Fruit fly (Drosophila melanogaster): Measurements from ENCODE around the gene Doc3.

Gene Doc3

dm6 chr3L:9013745-9014144 is 8.7 kb downstream of the Doc3 start:
- TF ChIP-seq CG31627 (GFP tag; optimal IDR thresholded peaks at IDR 0.05) (no peak), Sox102F (GFP tag; optimal IDR thresholded peaks at IDR 0.05) (no peak), esn (GFP tag; optimal IDR thresholded peaks at IDR 0.05) (no peak), CG16779 (tag; optimal IDR thresholded peaks at IDR 0.05) (no peak), Eip78C (GFP tag) (no peak), Ets96B (tag; optimal IDR thresholded peaks at IDR 0.05) (no peak), Ets21C (GFP tag; optimal IDR thresholded peaks at IDR 0.05) (no peak), CG6163 (GFP tag; IDR thresholded peaks at IDR 0.05) (no peak), Lpt (GFP tag; optimal IDR thresholded peaks at IDR 0.05) (no peak), fkh (GFP tag; optimal IDR thresholded peaks at IDR 0.05) (no peak), CG15336 (GFP tag; IDR thresholded peaks at IDR 0.05) (no peak), Smox (GFP tag; optimal IDR thresholded peaks at IDR 0.05) (no peak), eg (GFP tag; IDR thresholded peaks at IDR 0.05) (no peak), CG8319 (GFP tag; optimal IDR thresholded peaks at IDR 0.05) (no peak), CG3032 (tag; optimal IDR thresholded peaks at IDR 0.05) (no peak), Eip93F (GFP tag; optimal IDR thresholded peaks at IDR 0.05) (no peak), CG34406 (GFP tag; optimal IDR thresholded peaks at IDR 0.05) (no peak), Sox14 (GFP tag; optimal IDR thresholded peaks at IDR 0.05) (no peak), CG6808 (GFP tag; optimal IDR thresholded peaks at IDR 0.05) (no peak)

dm6 chr3L:9017414-9017813 is 12.4 kb downstream of the Doc3 start:
- no peak for TF ChIP-seq CG10631 (GFP tag; optimal IDR thresholded peaks at IDR 0.05)
- no peak for TF ChIP-seq Sox15 (GFP tag; optimal IDR thresholded peaks at IDR 0.05)
- TF ChIP-seq fd85E (GFP tag; optimal IDR thresholded peaks at IDR 0.05) = no peak
- TF ChIP-seq CG9139 (GFP tag; optimal IDR thresholded peaks at IDR 0.05) = no peak
- no peak for TF ChIP-seq Blimp-1 (GFP tag; optimal IDR thresholded peaks at IDR 0.05)
- TF ChIP-seq net (GFP tag; optimal IDR thresholded peaks at IDR 0.05) = no peak
- TF ChIP-seq Gug (GFP tag; IDR thresholded peaks at IDR 0.05) = no peak
- TF ChIP-seq lz (GFP tag; optimal IDR thresholded peaks at IDR 0.05) = no peak
- no peak for TF ChIP-seq esn (GFP tag; optimal IDR thresholded peaks at IDR 0.05)
- no peak for TF ChIP-seq CG3032 (tag; optimal IDR thresholded peaks at IDR 0.05)

- peak; percentile 24 for TF ChIP-seq fkh (GFP tag; optimal IDR thresholded peaks at IDR 0.05)
- TF ChIP-seq CG6854 (GFP tag; optimal IDR thresholded peaks at IDR 0.05) = no peak
- no peak for TF ChIP-seq Hr38 (GFP tag; optimal IDR thresholded peaks at IDR 0.05)
- no peak for TF ChIP-seq CG34406 (GFP tag; optimal IDR thresholded peaks at IDR 0.05)
- no peak for TF ChIP-seq CG3032 (tag; optimal IDR thresholded peaks at IDR 0.05)
- TF ChIP-seq Hr39 (GFP tag; optimal IDR thresholded peaks at IDR 0.05) = no peak
- no peak for TF ChIP-seq Gug (GFP tag; IDR thresholded peaks at IDR 0.05)
- no peak for TF ChIP-seq Ets21C (GFP tag; optimal IDR thresholded peaks at IDR 0.05)
- no peak for TF ChIP-seq dsx (GFP tag; optimal IDR thresholded peaks at IDR 0.05; ENCODE audit: poor library complexity, severe bottlenecking)
Observed at dm6 chr3L:9019196-9019662, 14.2 kb downstream of the Doc3 start, which contains the start of gene Doc2. Doc2 (minus strand) TSS chr3L:9019246.

- TF ChIP-seq fkh (GFP tag; optimal IDR thresholded peaks at IDR 0.05) (peak; percentile 41), CG10631 (GFP tag; optimal IDR thresholded peaks at IDR 0.05) (peak; percentile 8), CG6276 (GFP tag; optimal IDR thresholded peaks at IDR 0.05) (no peak)
Observed at dm6 chr3L:9020436-9021370, 15.7 kb downstream of the Doc3 start.

- peak; percentile 9 for TF ChIP-seq OdsH (GFP tag; optimal IDR thresholded peaks at IDR 0.05)
- TF ChIP-seq Blimp-1 (GFP tag; optimal IDR thresholded peaks at IDR 0.05) = no peak
- TF ChIP-seq CG10631 (GFP tag; optimal IDR thresholded peaks at IDR 0.05) = no peak
- no peak for TF ChIP-seq CG11762 (GFP tag; optimal IDR thresholded peaks at IDR 0.05; ENCODE audit: insufficient read depth)
- TF ChIP-seq Smox (GFP tag; optimal IDR thresholded peaks at IDR 0.05) = peak; percentile 19
- TF ChIP-seq CG31627 (GFP tag; optimal IDR thresholded peaks at IDR 0.05) = peak; percentile 41
- no peak for TF ChIP-seq Eip75B (GFP tag; optimal IDR thresholded peaks at IDR 0.05)
- TF ChIP-seq Ets21C (GFP tag; optimal IDR thresholded peaks at IDR 0.05) = peak; percentile 2
- TF ChIP-seq CG16779 (tag; optimal IDR thresholded peaks at IDR 0.05) = no peak
- no peak for TF ChIP-seq CG15336 (GFP tag; IDR thresholded peaks at IDR 0.05)
- peak; percentile 16 for TF ChIP-seq acj6 (GFP tag; optimal IDR thresholded peaks at IDR 0.05)
- TF ChIP-seq Met (GFP tag; optimal IDR thresholded peaks at IDR 0.05) = peak; percentile 41
- no peak for TF ChIP-seq Ets96B (tag; optimal IDR thresholded peaks at IDR 0.05)
- no peak for TF ChIP-seq fd59A (GFP tag; optimal IDR thresholded peaks at IDR 0.05)
- TF ChIP-seq CG11902 (GFP tag; optimal IDR thresholded peaks at IDR 0.05) = no peak
- TF ChIP-seq esn (GFP tag; optimal IDR thresholded peaks at IDR 0.05) = peak; percentile 41
- TF ChIP-seq svp (GFP tag) = peak; percentile 66
- no peak for TF ChIP-seq CG9139 (GFP tag; optimal IDR thresholded peaks at IDR 0.05)
- TF ChIP-seq Sox102F (GFP tag; optimal IDR thresholded peaks at IDR 0.05) = peak; percentile 34
- TF ChIP-seq Hr39 (GFP tag; optimal IDR thresholded peaks at IDR 0.05) = peak; percentile 60
- peak; percentile 9 for TF ChIP-seq achi (GFP tag; optimal IDR thresholded peaks at IDR 0.05)
Observed at dm6 chr3L:9023627-9024026, 18.6 kb downstream of the Doc3 start.

Data from whole organism, prepupa.